Fruit fly (Drosophila melanogaster) whole organism, embryonic: ENCODE measurements around the gene CecB.

Source experiments
- Aef1 ChIP-seq: fragments of 200-800 bp; sonication (Bioruptor generic); IDR thresholded peaks from 3 replicates; pipeline ENCODE4 v1.3.6; 2022; ENCODE audit warnings: missing biosample characterization, missing genetic modification characterization
- BEAF-32 ChIP-seq: fragments of 200-800 bp; sonication (Bioruptor generic); optimal IDR thresholded peaks from 3 replicates; lab custom pipeline; 2017; ENCODE audit warnings: missing biosample characterization, missing genetic modification characterization, mild to moderate bottlenecking, moderate library complexity, missing genetic modification reagents
- Bgb ChIP-seq: fragments of 200-800 bp; sonication (Bioruptor generic); IDR thresholded peaks from 2 replicates; pipeline ENCODE4 v1.3.6; 2022; ENCODE audit warnings: missing biosample characterization, missing genetic modification characterization; ENCODE audit not compliant: partially characterized antibody
- Blimp-1 ChIP-seq: fragments of 200-800 bp; sonication (Bioruptor generic); optimal IDR thresholded peaks from 3 replicates; lab custom pipeline; 2018; ENCODE audit warnings: missing biosample characterization, missing genetic modification characterization, mild to moderate bottlenecking, moderate library complexity, missing genetic modification reagents
- CG10431 ChIP-seq: fragments of 200-800 bp; sonication (Bioruptor generic); optimal IDR thresholded peaks from 3 replicates; lab custom pipeline; 2018; ENCODE audit warnings: missing biosample characterization, mild to moderate bottlenecking, missing genetic modification characterization
- CG10462 ChIP-seq: fragments of 200-800 bp; sonication (Bioruptor generic); optimal IDR thresholded peaks from 2 replicates; lab custom pipeline; 2016; ENCODE audit warnings: missing biosample characterization, missing genetic modification characterization
- CG10543 ChIP-seq: fragments of 200-800 bp; sonication (Bioruptor generic); optimal IDR thresholded peaks from 3 replicates; lab custom pipeline; 2017; ENCODE audit warnings: missing biosample characterization, mild to moderate bottlenecking, missing genetic modification characterization, moderate library complexity
- CG10959 ChIP-seq: fragments of 200-800 bp; sonication (Bioruptor generic); IDR thresholded peaks from 2 replicates; pipeline ENCODE4 v1.3.6; 2022; ENCODE audit warnings: missing biosample characterization, missing genetic modification characterization
- CG14710 ChIP-seq: fragments of 200-800 bp; sonication (Bioruptor generic); optimal IDR thresholded peaks from 3 replicates; lab custom pipeline; 2019; ENCODE audit warnings: missing biosample characterization, mild to moderate bottlenecking, missing genetic modification characterization, moderate library complexity
- CG15514 ChIP-seq: fragments of 200-800 bp; sonication (Bioruptor generic); optimal IDR thresholded peaks from 3 replicates; lab custom pipeline; 2017; ENCODE audit warnings: missing biosample characterization, missing genetic modification characterization, mild to moderate bottlenecking, moderate library complexity, missing genetic modification reagents
- CG15601 ChIP-seq: fragments of 200-800 bp; sonication (Bioruptor generic); optimal IDR thresholded peaks from 3 replicates; lab custom pipeline; 2019; ENCODE audit warnings: missing biosample characterization, mild to moderate bottlenecking, missing genetic modification characterization, moderate library complexity
- CG17802 ChIP-seq: fragments of 200-800 bp; sonication (Bioruptor generic); optimal IDR thresholded peaks from 2 replicates; lab custom pipeline; 2018; ENCODE audit warnings: missing biosample characterization, mild to moderate bottlenecking, missing genetic modification characterization, moderate library complexity
- CG1832 ChIP-seq: fragments of 200-800 bp; sonication (Bioruptor generic); optimal IDR thresholded peaks from 2 replicates; lab custom pipeline; 2017; ENCODE audit warnings: missing biosample characterization, mild to moderate bottlenecking, missing genetic modification characterization, inconsistent platforms
- CG32772 ChIP-seq: fragments of 200-800 bp; sonication (Bioruptor generic); IDR thresholded peaks from 2 replicates; pipeline ENCODE4 v1.3.6; 2022; ENCODE audit warnings: missing biosample characterization, missing genetic modification characterization
- CG33213 ChIP-seq: fragments of 200-800 bp; sonication (Bioruptor generic); optimal IDR thresholded peaks from 3 replicates; lab custom pipeline; 2016; ENCODE audit warnings: missing biosample characterization, missing genetic modification characterization
- CG4282 ChIP-seq: fragments of 200-800 bp; sonication (Bioruptor generic); optimal IDR thresholded peaks from 2 replicates; lab custom pipeline; 2016; ENCODE audit warnings: missing biosample characterization, missing genetic modification characterization
- CG5180 ChIP-seq: fragments of 200-800 bp; sonication (Bioruptor generic); optimal IDR thresholded peaks from 3 replicates; lab custom pipeline; 2017; ENCODE audit warnings: missing biosample characterization, missing genetic modification characterization, mild to moderate bottlenecking, moderate library complexity, missing genetic modification reagents
- CG8924 ChIP-seq: fragments of 200-800 bp; optimal IDR thresholded peaks from 3 replicates; lab custom pipeline; 2019; ENCODE audit warnings: missing biosample characterization, mild to moderate bottlenecking, missing genetic modification characterization, moderate library complexity
- CG9817 ChIP-seq: fragments of 200-800 bp; sonication (Bioruptor generic); optimal IDR thresholded peaks from 2 replicates; lab custom pipeline; 2018; ENCODE audit warnings: missing biosample characterization, mild to moderate bottlenecking, missing genetic modification characterization, moderate library complexity
- D19A ChIP-seq: fragments of 200-800 bp; optimal IDR thresholded peaks from 3 replicates; lab custom pipeline; 2019; ENCODE audit warnings: missing biosample characterization, mild to moderate bottlenecking, missing genetic modification characterization, moderate library complexity
- Dek ChIP-seq: fragments of 200-800 bp; sonication (Bioruptor generic); optimal IDR thresholded peaks from 3 replicates; lab custom pipeline; 2019; ENCODE audit warnings: missing biosample characterization, mild to moderate bottlenecking, missing genetic modification characterization, moderate library complexity
- Dfd ChIP-seq, 2 experiments: fragments of >200 bp; optimal IDR thresholded peaks; 2 replicates each; lab custom pipeline; 2017; ENCODE audit warnings: missing biosample characterization in 2 of 2, missing genetic modification characterization in 2 of 2
- Hmr ChIP-seq: fragments of 200-800 bp; sonication (Bioruptor generic); optimal IDR thresholded peaks from 3 replicates; lab custom pipeline; 2017; ENCODE audit warnings: mild to moderate bottlenecking, missing biosample characterization, missing genetic modification reagents, missing genetic modification characterization
- Hr39 ChIP-seq: fragments of >200 bp; optimal IDR thresholded peaks from 2 replicates; lab custom pipeline; 2017
- Lpt ChIP-seq: fragments of >200 bp; optimal IDR thresholded peaks from 2 replicates; lab custom pipeline; 2018; ENCODE audit warnings: missing biosample characterization, missing genetic modification characterization
- Myb ChIP-seq: fragments of 200-800 bp; sonication (Bioruptor generic); optimal IDR thresholded peaks from 2 replicates; lab custom pipeline; 2016; ENCODE audit warnings: missing biosample characterization, missing genetic modification characterization
- Rfx ChIP-seq: fragments of 200-800 bp; sonication (Bioruptor generic); IDR thresholded peaks from 2 replicates; pipeline ENCODE4 v1.3.6; 2022; ENCODE audit warnings: missing biosample characterization, missing genetic modification characterization
- Sox100B ChIP-seq: fragments of 200-800 bp; sonication (Bioruptor generic); optimal IDR thresholded peaks from 3 replicates; lab custom pipeline; 2018; ENCODE audit warnings: missing biosample characterization, mild to moderate bottlenecking, missing genetic modification characterization
- Usf ChIP-seq: fragments of 200-800 bp; sonication (Bioruptor generic); optimal IDR thresholded peaks from 2 replicates; lab custom pipeline; 2017; ENCODE audit warnings: missing genotype, missing biosample characterization, missing genetic modification characterization
- YL-1 ChIP-seq: fragments of 200-800 bp; sonication (Bioruptor generic); optimal IDR thresholded peaks from 3 replicates; lab custom pipeline; 2017; ENCODE audit warnings: missing biosample characterization, mild to moderate bottlenecking, missing genetic modification characterization
- amos ChIP-seq: fragments of 200-800 bp; sonication (Bioruptor generic); IDR thresholded peaks from 2 replicates; pipeline ENCODE4 v1.3.6; 2022; ENCODE audit warnings: missing biosample characterization, missing genetic modification characterization; ENCODE audit not compliant: partially characterized antibody
- aop ChIP-seq: fragments of 200-800 bp; sonication (Bioruptor generic); IDR thresholded peaks from 2 replicates; pipeline ENCODE4 v1.3.6; 2022; ENCODE audit warnings: missing biosample characterization, missing genetic modification characterization
- cad ChIP-seq: fragments of >200 bp; optimal IDR thresholded peaks from 2 replicates; lab custom pipeline; 2017; ENCODE audit warnings: missing biosample characterization, missing genetic modification characterization
- dati ChIP-seq: fragments of 200-800 bp; sonication (Bioruptor generic); IDR thresholded peaks from 2 replicates; pipeline ENCODE4 v1.3.6; 2022; ENCODE audit warnings: missing biosample characterization, missing genetic modification characterization
- dmrt11E ChIP-seq: fragments of 200-800 bp; sonication (Bioruptor generic); optimal IDR thresholded peaks from 3 replicates; lab custom pipeline; 2018; ENCODE audit warnings: missing biosample characterization, mild to moderate bottlenecking, missing genetic modification characterization, moderate library complexity
- ems ChIP-seq: fragments of 200-800 bp; sonication (Bioruptor generic); optimal IDR thresholded peaks from 3 replicates; lab custom pipeline; 2016; ENCODE audit warnings: missing biosample characterization, missing genetic modification characterization
- ewg ChIP-seq: fragments of 200-800 bp; sonication (Bioruptor generic); optimal IDR thresholded peaks from 3 replicates; lab custom pipeline; 2017; ENCODE audit warnings: mild to moderate bottlenecking, missing biosample characterization, missing genetic modification reagents, missing genetic modification characterization
- fru ChIP-seq: fragments of >200 bp; optimal IDR thresholded peaks from 2 replicates; lab custom pipeline; 2017
- gcm2 ChIP-seq: fragments of 200-800 bp; sonication (Bioruptor generic); optimal IDR thresholded peaks from 2 replicates; lab custom pipeline; 2016; ENCODE audit warnings: missing biosample characterization, missing genetic modification characterization
- hth ChIP-seq: fragments of >200 bp; optimal IDR thresholded peaks from 2 replicates; lab custom pipeline; 2017; ENCODE audit warnings: inconsistent platforms
- insv ChIP-seq, 2 experiments: fragments of 200-800 bp; sonication (Bioruptor generic); optimal IDR thresholded peaks; 3 replicates each; lab custom pipeline; 2016 to 2018; ENCODE audit warnings: missing biosample characterization in 2 of 2, missing genetic modification characterization in 2 of 2
- kah ChIP-seq: fragments of 200-800 bp; sonication (Bioruptor generic); optimal IDR thresholded peaks from 2 replicates; lab custom pipeline; 2018; ENCODE audit warnings: missing biosample characterization, mild to moderate bottlenecking, missing genetic modification characterization
- lmd ChIP-seq: fragments of 200-800 bp; sonication (Bioruptor generic); IDR thresholded peaks from 2 replicates; pipeline ENCODE4 v1.3.6; 2022; ENCODE audit warnings: missing biosample characterization, missing genetic modification characterization
- phol ChIP-seq: fragments of 200-800 bp; sonication (Bioruptor generic); optimal IDR thresholded peaks from 3 replicates; lab custom pipeline; 2018; ENCODE audit warnings: missing biosample characterization, mild to moderate bottlenecking, missing genetic modification characterization, moderate library complexity
- psq ChIP-seq: fragments of 200-800 bp; sonication (Bioruptor generic); optimal IDR thresholded peaks from 2 replicates; lab custom pipeline; 2017; ENCODE audit warnings: missing biosample characterization, missing genetic modification characterization
- row ChIP-seq: fragments of 200-800 bp; sonication (Bioruptor generic); IDR thresholded peaks from 3 replicates; pipeline ENCODE4 v1.3.6; 2022; ENCODE audit warnings: missing biosample characterization, missing genetic modification characterization
- sisA ChIP-seq: fragments of 200-800 bp; sonication (Bioruptor generic); IDR thresholded peaks from 2 replicates; pipeline ENCODE4 v1.3.6; 2022; ENCODE audit warnings: missing biosample characterization, missing genetic modification characterization
- slp2 ChIP-seq: fragments of 200-800 bp; sonication (Bioruptor generic); optimal IDR thresholded peaks from 2 replicates; lab custom pipeline; 2016; ENCODE audit warnings: missing biosample characterization, missing genetic modification characterization
- so ChIP-seq: fragments of 200-800 bp; sonication (Bioruptor generic); IDR thresholded peaks from 3 replicates; pipeline ENCODE4 v1.3.6; 2022; ENCODE audit warnings: missing biosample characterization, missing genetic modification characterization
- tap ChIP-seq: fragments of 200-800 bp; optimal IDR thresholded peaks from 3 replicates; lab custom pipeline; 2019; ENCODE audit warnings: missing biosample characterization, mild to moderate bottlenecking, missing genetic modification characterization, moderate library complexity
- trem ChIP-seq: fragments of 200-800 bp; optimal IDR thresholded peaks from 3 replicates; lab custom pipeline; 2019; ENCODE audit warnings: missing biosample characterization, mild to moderate bottlenecking, missing genetic modification characterization, moderate library complexity
- usp ChIP-seq: fragments of >200 bp; optimal IDR thresholded peaks from 2 replicates; lab custom pipeline; 2017; ENCODE audit warnings: missing biosample characterization, missing genetic modification characterization
- vfl ChIP-seq: fragments of 200-800 bp; sonication (Bioruptor generic); optimal IDR thresholded peaks from 2 replicates; lab custom pipeline; 2016; ENCODE audit warnings: missing biosample characterization, missing genetic modification characterization

CecB gene

DNA sequence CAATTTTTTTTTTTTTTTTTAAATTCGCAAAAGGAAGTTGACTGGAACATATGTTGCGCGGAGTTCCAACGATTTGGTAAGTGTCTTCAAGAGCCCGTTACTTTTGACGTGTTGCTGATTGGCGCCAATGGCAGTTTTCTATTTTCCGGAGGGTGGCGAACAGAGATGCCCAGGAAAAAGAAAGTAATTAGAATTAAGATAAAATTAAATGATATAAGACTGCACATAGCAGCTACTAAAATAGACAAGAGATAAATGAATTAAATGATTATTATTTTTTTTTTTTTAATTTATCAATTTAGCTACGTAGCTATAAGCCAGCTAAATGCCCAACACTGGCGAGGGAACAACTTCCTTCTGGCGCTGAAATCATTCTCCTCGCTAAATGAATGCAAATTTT is 8.6 kb upstream of the CecB start (continued):
- peak; percentile 8 for TF ChIP-seq Sox100B (GFP tag; lab: Kevin White, UChicago)
- no peak for TF ChIP-seq CG1832 (GFP tag; lab: Kevin White, UChicago)
- TF ChIP-seq CG10959 (GFP tag; lab: Robert Waterston, UW) = peak; percentile 23; the same call in 1 of the 2 replicates
- no peak for TF ChIP-seq Lpt (GFP tag; lab: Kevin White, UChicago)
- no peak for TF ChIP-seq Rfx
- TF ChIP-seq BEAF-32 (GFP tag; lab: Kevin White, UChicago) = no peak
- no peak for TF ChIP-seq sisA (GFP tag; lab: Robert Waterston, UW)
- peak; percentile 18 for TF ChIP-seq Blimp-1 (GFP tag; lab: Kevin White, UChicago)
- no peak for TF ChIP-seq tap (tag; lab: Kevin White, UChicago)
- TF ChIP-seq kah (GFP tag; lab: Kevin White, UChicago) = no peak
- no peak for TF ChIP-seq CG15514 (GFP tag; lab: Kevin White, UChicago)
- TF ChIP-seq lmd (GFP tag; lab: Robert Waterston, UW) = no peak
- TF ChIP-seq CG4282 (GFP tag; lab: Kevin White, UChicago) = no peak
- no peak for TF ChIP-seq ems
- no peak for TF ChIP-seq CG33213 (GFP tag; lab: Kevin White, UChicago)
- TF ChIP-seq Hmr (GFP tag; lab: Kevin White, UChicago) = no peak
- no peak for TF ChIP-seq usp
- TF ChIP-seq CG10462 (GFP tag; lab: Kevin White, UChicago) = no peak
- no peak for TF ChIP-seq gcm2 (GFP tag; lab: Kevin White, UChicago)
- no peak for TF ChIP-seq aop (GFP tag; lab: Robert Waterston, UW)
- peak; percentile 65 for TF ChIP-seq row (GFP tag; lab: Robert Waterston, UW)
- TF ChIP-seq Dek (tag; lab: Kevin White, UChicago) = no peak
- no peak for TF ChIP-seq CG17802 (tag; lab: Kevin White, UChicago)
- TF ChIP-seq CG15601 (tag; lab: Kevin White, UChicago) = no peak
- TF ChIP-seq dmrt11E = peak; percentile 63
- no peak for TF ChIP-seq fru (lab: Kevin White, UChicago)
- TF ChIP-seq cad (GFP tag; lab: Kevin White, UChicago) = no peak
- no peak for TF ChIP-seq CG14710 (tag; lab: Kevin White, UChicago)
- TF ChIP-seq Bgb (GFP tag; lab: Robert Waterston, UW) = no peak
- TF ChIP-seq Dfd (GFP tag; optimal IDR thresholded peaks at IDR 0.05; lab: Kevin White, UChicago) = no peak
- no peak for TF ChIP-seq Hr39 (lab: Kevin White, UChicago)
- TF ChIP-seq Myb (GFP tag; lab: Kevin White, UChicago) = no peak
- TF ChIP-seq ewg (GFP tag; lab: Kevin White, UChicago) = no peak
- TF ChIP-seq vfl (GFP tag; lab: Kevin White, UChicago) = no peak
- TF ChIP-seq amos = no peak
- no peak for TF ChIP-seq Usf
- TF ChIP-seq D19A (tag; lab: Kevin White, UChicago) = no peak
- TF ChIP-seq dati (GFP tag; lab: Robert Waterston, UW) = no peak
- TF ChIP-seq CG32772 (GFP tag; lab: Robert Waterston, UW) = no peak
- peak; percentile 16 for TF ChIP-seq trem (tag; lab: Kevin White, UChicago)
- no peak for TF ChIP-seq CG8924 (tag; lab: Kevin White, UChicago)
- no peak for TF ChIP-seq CG10543 (GFP tag; lab: Kevin White, UChicago)
- no peak for TF ChIP-seq slp2 (GFP tag; lab: Kevin White, UChicago)
- no peak for TF ChIP-seq CG5180 (GFP tag; lab: Kevin White, UChicago)
- no peak for TF ChIP-seq psq (GFP tag; lab: Kevin White, UChicago)
- TF ChIP-seq hth = no peak
- TF ChIP-seq Aef1 (GFP tag; lab: Robert Waterston, UW) = no peak
- no peak for TF ChIP-seq phol (tag; lab: Kevin White, UChicago)
- no peak for TF ChIP-seq so (GFP tag; lab: Robert Waterston, UW)
- no peak for TF ChIP-seq CG9817 (tag; lab: Kevin White, UChicago)
- no peak for TF ChIP-seq YL-1 (GFP tag; lab: Kevin White, UChicago)
- TF ChIP-seq CG10431 = no peak
- no peak for TF ChIP-seq insv (GFP tag; optimal IDR thresholded peaks at IDR 0.05; lab: Kevin White, UChicago)
